Fruit fly (Drosophila melanogaster) Kc167 (cell line): ENCODE data around the gene Ets97D.

Experiments
- Myc ChIP-seq: fragments of >200 bp; optimal IDR thresholded peaks from 2 replicates; lab custom pipeline; 2017; ENCODE audit warnings: missing external identifiers
- psq ChIP-seq: fragments of >200 bp; optimal IDR thresholded peaks from 2 replicates; lab custom pipeline; 2017; ENCODE audit warnings: missing external identifiers

DNA sequence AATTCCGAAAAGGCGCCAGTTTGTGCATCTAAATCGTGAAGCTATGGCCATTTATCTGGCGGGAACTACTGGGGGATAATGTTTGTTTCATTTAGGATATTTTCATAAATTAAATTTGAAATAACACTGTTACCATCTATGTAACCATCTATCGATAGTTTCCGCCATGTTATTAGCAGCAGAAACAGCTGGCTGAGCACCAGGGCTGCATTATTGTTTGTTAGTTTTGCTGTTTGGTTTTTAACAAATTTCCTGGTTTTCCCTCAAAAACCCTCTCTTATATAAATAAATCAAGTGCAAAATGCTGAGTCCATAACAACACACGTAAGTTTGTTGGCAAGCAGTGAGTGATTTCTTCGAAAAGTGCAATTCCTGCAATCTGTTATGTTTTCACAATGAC is 36.3 kb downstream of the Ets97D start, which contains the start of gene CG5500:
- no peak for TF ChIP-seq psq (lab: Kevin White, UChicago)
- no peak for TF ChIP-seq Myc
